Worm (Caenorhabditis elegans) whole organism, midembryonic: ENCODE measurements around the gene skr-15.

Source experiments
- T22C8.4 ChIP-seq: fragments of 200-800 bp; sonication (Bioruptor generic); IDR thresholded peaks from 2 replicates; pipeline ENCODE4 v1.3.6; 2022; ENCODE audit warnings: missing genetic modification characterization, missing compliant biosample characterization
- cog-1 ChIP-seq: sonication (generic microtip); optimal IDR thresholded peaks from 2 replicates; lab custom pipeline; 2016; ENCODE audit warnings: missing genetic modification characterization, missing compliant biosample characterization
- flt-1 ChIP-seq: fragments of 200-800 bp; sonication (Bioruptor generic); IDR thresholded peaks from 2 replicates; pipeline ENCODE4 v1.3.6; 2022; ENCODE audit warnings: missing genetic modification characterization, missing compliant biosample characterization
- klf-2 ChIP-seq: fragments of 200-800 bp; sonication (Bioruptor generic); conservative IDR thresholded peaks from 2 replicates; pipeline ENCODE4 v1.3.6; 2022; ENCODE audit warnings: missing genetic modification reagents, missing genetic modification characterization, missing compliant biosample characterization
- med-1 ChIP-seq: sonication (generic microtip); optimal IDR thresholded peaks from 2 replicates; lab custom pipeline; 2017; ENCODE audit warnings: missing genetic modification characterization, mild to moderate bottlenecking, missing compliant biosample characterization, antibody characterized with exemption, missing genetic modification reagents; ENCODE audit not compliant: insufficient read depth
- ref-1 ChIP-seq: fragments of 200-800 bp; sonication (Bioruptor generic); conservative IDR thresholded peaks from 2 replicates; pipeline ENCODE4 v1.3.6; 2022; ENCODE audit warnings: missing genetic modification reagents, missing genetic modification characterization, missing compliant biosample characterization
- tab-1 ChIP-seq: fragments of 200-800 bp; sonication (Bioruptor generic); IDR thresholded peaks from 2 replicates; pipeline ENCODE4 v1.3.6; 2022; ENCODE audit warnings: missing genetic modification characterization, missing compliant biosample characterization
- ztf-23 ChIP-seq: fragments of 200-800 bp; sonication (Bioruptor generic); IDR thresholded peaks from 2 replicates; pipeline ENCODE4 v1.3.6; 2022; ENCODE audit warnings: missing genetic modification reagents, missing genetic modification characterization, missing compliant biosample characterization
- ztf-29 ChIP-seq: fragments of 200-800 bp; sonication (Bioruptor generic); IDR thresholded peaks from 2 replicates; pipeline ENCODE4 v1.3.6; 2022; ENCODE audit warnings: missing genetic modification reagents, missing genetic modification characterization, missing compliant biosample characterization

Gene skr-15

ce11 chrII:3788356-3788962, 35.5 kb upstream of the skr-15 start:
- TF ChIP-seq med-1 (GFP tag; lab: Kevin White, UChicago), result no peak
- no peak for TF ChIP-seq klf-2 (GFP tag; lab: Robert Waterston, UW)
- TF ChIP-seq ztf-29 (GFP tag; lab: Robert Waterston, UW), result no peak
- TF ChIP-seq tab-1 (GFP tag; lab: Robert Waterston, UW), result no peak
- no peak for TF ChIP-seq ztf-23
- TF ChIP-seq flt-1 (GFP tag; lab: Robert Waterston, UW), result no peak
- no peak for TF ChIP-seq ref-1 (GFP tag; lab: Robert Waterston, UW)
- no peak for TF ChIP-seq T22C8.4 (GFP tag; lab: Robert Waterston, UW)
- TF ChIP-seq cog-1 (tag; lab: Kevin White, UChicago), result no peak

ce11 chrII:3793336-3793735, 30.6 kb upstream of the skr-15 start, which contains the start of gene fbxb-99:
fbxb-99 (minus strand) TSS chrII:3793436.
- TF ChIP-seq ztf-23 (no peak), cog-1 (tag; lab: Kevin White, UChicago) (no peak), tab-1 (GFP tag; lab: Robert Waterston, UW) (no peak), flt-1 (GFP tag; lab: Robert Waterston, UW) (no peak), med-1 (GFP tag; lab: Kevin White, UChicago) (no peak), klf-2 (GFP tag; lab: Robert Waterston, UW) (no peak), T22C8.4 (GFP tag; lab: Robert Waterston, UW) (no peak), ztf-29 (GFP tag; lab: Robert Waterston, UW) (no peak), ref-1 (GFP tag; lab: Robert Waterston, UW) (no peak)

- TF ChIP-seq klf-2 (GFP tag; lab: Robert Waterston, UW) (no peak), med-1 (GFP tag; lab: Kevin White, UChicago) (no peak), ztf-23 (no peak), flt-1 (GFP tag; lab: Robert Waterston, UW) (no peak), tab-1 (GFP tag; lab: Robert Waterston, UW) (no peak)
Measured at ce11 chrII:3795323-3795722, 28.6 kb upstream of the skr-15 start, which contains the start of gene Y8A9A.2. Y8A9A.2 (plus strand) TSS chrII:3795623.

ce11 chrII:3803219-3803618, 20.7 kb upstream of the skr-15 start, which contains the start of gene ins-32:
ins-32 (minus strand) TSS chrII:3803319.
- TF ChIP-seq ztf-29 (GFP tag; lab: Robert Waterston, UW) (no peak), flt-1 (GFP tag; lab: Robert Waterston, UW) (no peak)

- TF ChIP-seq T22C8.4 (GFP tag; lab: Robert Waterston, UW), result no peak
- no peak for TF ChIP-seq ztf-29 (GFP tag; lab: Robert Waterston, UW)
- TF ChIP-seq tab-1 (GFP tag; lab: Robert Waterston, UW), result no peak
- TF ChIP-seq cog-1 (tag; lab: Kevin White, UChicago), result no peak
- TF ChIP-seq klf-2 (GFP tag; lab: Robert Waterston, UW), result no peak
- no peak for TF ChIP-seq ztf-23
- TF ChIP-seq ref-1 (GFP tag; lab: Robert Waterston, UW), result no peak
- no peak for TF ChIP-seq med-1 (GFP tag; lab: Kevin White, UChicago)
- no peak for TF ChIP-seq flt-1 (GFP tag; lab: Robert Waterston, UW)
Measured at ce11 chrII:3805518-3805917, 18.4 kb upstream of the skr-15 start.

DNA sequence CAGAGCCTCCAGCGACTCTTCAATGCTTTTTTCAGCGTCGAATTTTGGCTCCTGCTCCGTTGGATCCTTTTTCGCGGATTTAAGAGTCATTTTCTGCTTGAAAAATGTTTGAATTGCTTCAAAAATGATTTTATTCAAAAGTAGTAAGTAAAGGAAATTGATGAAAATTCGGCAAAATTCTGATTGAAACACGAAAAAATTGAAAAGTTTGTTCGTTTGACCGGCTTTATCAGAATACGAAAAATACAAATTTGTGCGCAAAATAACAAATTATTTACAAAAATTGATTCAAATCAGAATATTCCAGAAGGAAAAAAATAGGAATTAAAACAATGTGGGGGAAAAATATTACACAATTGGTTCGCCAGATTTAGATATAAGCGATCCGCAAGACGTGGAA, 17.0 kb upstream of the skr-15 start, which contains the start of gene F54D10.4:
Gene F54D10.4 (minus strand): TSS at position 101 of the 400 bp plus-strand sequence.
- TF ChIP-seq ref-1 (GFP tag; lab: Robert Waterston, UW) (no peak), tab-1 (GFP tag; lab: Robert Waterston, UW) (no peak), T22C8.4 (GFP tag; lab: Robert Waterston, UW) (no peak), cog-1 (tag; lab: Kevin White, UChicago) (no peak), ztf-23 (no peak), flt-1 (GFP tag; lab: Robert Waterston, UW) (no peak), ztf-29 (GFP tag; lab: Robert Waterston, UW) (no peak), klf-2 (GFP tag; lab: Robert Waterston, UW) (no peak), med-1 (GFP tag; lab: Kevin White, UChicago) (no peak)

- TF ChIP-seq T22C8.4 (GFP tag; lab: Robert Waterston, UW) (no peak), klf-2 (GFP tag; lab: Robert Waterston, UW) (no peak), tab-1 (GFP tag; lab: Robert Waterston, UW) (no peak), ztf-23 (peak; percentile 50; the same call in 1 of the 2 replicates), med-1 (GFP tag; lab: Kevin White, UChicago) (peak; percentile 65), flt-1 (GFP tag; lab: Robert Waterston, UW) (0 out of 2 replicates have a peak, but pooled peaks have one; percentile 18)
Measured at ce11 chrII:3808104-3808503, 15.9 kb upstream of the skr-15 start, which contains the start of gene F54D10.5. F54D10.5 (minus strand) TSS chrII:3808177.

DNA sequence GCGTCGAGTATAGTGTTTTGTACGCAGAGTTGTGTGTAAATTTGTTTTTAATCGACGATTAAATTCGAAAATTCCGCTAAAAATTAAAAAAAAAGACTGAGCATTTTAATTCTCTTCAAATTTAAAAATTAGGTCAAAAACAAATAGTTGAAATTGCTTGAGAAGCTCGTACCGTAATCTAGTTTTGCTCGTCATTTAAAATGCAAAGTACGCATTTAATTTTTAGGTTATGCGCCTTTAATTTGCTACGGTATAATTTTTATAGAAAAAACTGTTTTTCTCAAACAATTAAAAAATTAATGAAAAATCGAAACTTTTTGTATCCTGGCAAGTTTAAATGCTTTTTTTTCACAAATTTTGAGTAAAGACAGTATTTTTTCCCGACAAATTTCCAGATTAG, 15.3 kb upstream of the skr-15 start:
- no peak for TF ChIP-seq ref-1 (GFP tag; lab: Robert Waterston, UW)
- TF ChIP-seq klf-2 (GFP tag; lab: Robert Waterston, UW), result no peak
- no peak for TF ChIP-seq tab-1 (GFP tag; lab: Robert Waterston, UW)
- TF ChIP-seq flt-1 (GFP tag; lab: Robert Waterston, UW), result no peak
- TF ChIP-seq ztf-29 (GFP tag; lab: Robert Waterston, UW), result no peak
- TF ChIP-seq T22C8.4 (GFP tag; lab: Robert Waterston, UW), result no peak
- TF ChIP-seq ztf-23, result no peak
- TF ChIP-seq cog-1 (tag; lab: Kevin White, UChicago), result no peak
- TF ChIP-seq med-1 (GFP tag; lab: Kevin White, UChicago), result no peak

ce11 chrII:3810550-3810949, 13.4 kb upstream of the skr-15 start:
- TF ChIP-seq cog-1 (tag; lab: Kevin White, UChicago) (peak; percentile 54), T22C8.4 (GFP tag; lab: Robert Waterston, UW) (no peak)
